Worm (Caenorhabditis elegans) whole organism, L1 larva: Measurements from ENCODE around the gene fis-1.

Source experiments
- C04F5.9 ChIP-seq: sonication (generic microtip); optimal IDR thresholded peaks from 2 replicates; lab custom pipeline; 2016; ENCODE audit warnings: missing genetic modification characterization, missing compliant biosample characterization
- aha-1 ChIP-seq: fragments of 150-350 bp; optimal IDR thresholded peaks from 2 replicates; lab custom pipeline; 2014; ENCODE audit warnings: missing biosample characterization, missing genetic modification characterization
- blmp-1 ChIP-seq: fragments of 150-350 bp; optimal IDR thresholded peaks from 2 replicates; lab custom pipeline; 2014; ENCODE audit warnings: missing biosample characterization, missing genetic modification characterization
- ceh-63 ChIP-seq: fragments of 200-800 bp; sonication (Bioruptor generic); optimal IDR thresholded peaks from 2 replicates; lab custom pipeline; 2018; ENCODE audit warnings: mild to moderate bottlenecking, missing genetic modification characterization, missing compliant biosample characterization
- ceh-82 ChIP-seq, 3 experiments: fragments of 150-350 bp in 1 of 3; sonication (generic microtip) in 2 of 3; optimal IDR thresholded peaks; 2 replicates each; lab custom pipeline; 2014 to 2017; ENCODE audit warnings: missing biosample characterization in 3 of 3, missing genetic modification characterization in 3 of 3
- ceh-90 ChIP-seq: sonication (generic microtip); optimal IDR thresholded peaks from 2 replicates; lab custom pipeline; 2016; ENCODE audit warnings: missing genetic modification characterization, missing compliant biosample characterization
- dpl-1 ChIP-seq, 3 experiments: fragments of 150-350 bp in 2 of 3; sonication (generic microtip) in 1 of 3; optimal IDR thresholded peaks; 2 replicates each; lab custom pipeline; 2014 to 2017; ENCODE audit warnings: missing biosample characterization in 3 of 3, missing genetic modification characterization in 3 of 3, missing genetic modification reagents in 3 of 3
- dsc-1 ChIP-seq: sonication (generic microtip); optimal IDR thresholded peaks from 2 replicates; lab custom pipeline; 2016; ENCODE audit warnings: mild to moderate bottlenecking, missing genetic modification characterization, missing compliant biosample characterization
- efl-1 ChIP-seq, 4 experiments: fragments of 150-350 bp; optimal IDR thresholded peaks in 3 of 4; peaks in 1 of 4; 1 replicate in 1 of 4; 2 replicates in 3 of 4; lab custom pipeline; 2014; ENCODE audit warnings: missing biosample characterization in 2 of 4, missing genetic modification characterization in 2 of 4, missing genetic modification reagents in 2 of 4
- egl-13 ChIP-seq: sonication (generic microtip); optimal IDR thresholded peaks from 2 replicates; lab custom pipeline; 2016; ENCODE audit warnings: missing genotype, missing genetic modification reagents, missing genetic modification characterization, missing compliant biosample characterization
- elt-2 ChIP-seq: sonication (generic microtip); optimal IDR thresholded peaks from 2 replicates; lab custom pipeline; 2016; ENCODE audit warnings: missing genetic modification characterization, mild to moderate bottlenecking, inconsistent platforms, missing compliant biosample characterization, missing genetic modification reagents
- elt-3 ChIP-seq, 6 experiments: fragments of 150-350 bp in 1 of 6; sonication (generic microtip); optimal IDR thresholded peaks; 2 replicates each; lab custom pipeline; 2017 to 2018; ENCODE audit warnings: missing biosample characterization in 6 of 6, missing genetic modification characterization in 6 of 6, inconsistent platforms in 1 of 6
- ets-5 ChIP-seq: fragments of 200-800 bp; sonication (Bioruptor generic); IDR thresholded peaks from 2 replicates; pipeline ENCODE4 v1.3.6; 2022; ENCODE audit warnings: missing genetic modification characterization, missing compliant biosample characterization
- fkh-8 ChIP-seq: sonication (generic microtip); optimal IDR thresholded peaks from 2 replicates; lab custom pipeline; 2016; ENCODE audit warnings: mild to moderate bottlenecking, missing genetic modification characterization, missing compliant biosample characterization
- grh-1 ChIP-seq: fragments of 200-800 bp; sonication (Bioruptor generic); IDR thresholded peaks from 2 replicates; pipeline ENCODE4 v1.3.6; 2022; ENCODE audit warnings: missing genetic modification reagents, missing genetic modification characterization, missing compliant biosample characterization
- hlh-17 ChIP-seq: fragments of 200-800 bp; sonication (Bioruptor generic); optimal IDR thresholded peaks from 2 replicates; lab custom pipeline; 2018; ENCODE audit warnings: missing genetic modification characterization, mild to moderate bottlenecking, missing compliant biosample characterization, moderate library complexity, borderline replicate concordance
- irx-1 ChIP-seq: sonication (generic microtip); optimal IDR thresholded peaks from 2 replicates; lab custom pipeline; 2016; ENCODE audit warnings: missing genetic modification characterization, missing compliant biosample characterization
- isw-1 ChIP-seq: fragments of 200-800 bp; sonication (Bioruptor generic); IDR thresholded peaks from 2 replicates; pipeline ENCODE4 v1.3.6; 2022; ENCODE audit warnings: missing genetic modification characterization, missing compliant biosample characterization
- lin-13 ChIP-seq: fragments of 150-350 bp; optimal IDR thresholded peaks from 2 replicates; lab custom pipeline; 2014; ENCODE audit warnings: missing biosample characterization, missing genetic modification reagents, missing genetic modification characterization
- lin-14 ChIP-seq: fragments of 200-800 bp; sonication (Bioruptor generic); optimal IDR thresholded peaks from 2 replicates; lab custom pipeline; 2018; ENCODE audit warnings: mild to moderate bottlenecking, missing genetic modification characterization, moderate library complexity, missing compliant biosample characterization
- lin-15B ChIP-seq: fragments of 150-350 bp; sonication (generic microtip); optimal IDR thresholded peaks from 3 replicates; lab custom pipeline; 2014; ENCODE audit warnings: missing biosample characterization, missing genetic modification characterization
- lin-39 ChIP-seq: fragments of 150-350 bp; optimal IDR thresholded peaks from 2 replicates; lab custom pipeline; 2014; ENCODE audit warnings: missing biosample characterization, missing genetic modification reagents, missing genetic modification characterization
- lsy-2 ChIP-seq, 2 experiments: fragments of 150-350 bp; optimal IDR thresholded peaks; 2 replicates each; lab custom pipeline; 2014; ENCODE audit warnings: missing biosample characterization in 2 of 2, missing genetic modification characterization in 2 of 2
- mdl-1 ChIP-seq, 2 experiments: fragments of 150-350 bp; optimal IDR thresholded peaks; 2 replicates each; lab custom pipeline; 2014 to 2017; ENCODE audit warnings: missing biosample characterization in 2 of 2, missing genetic modification characterization in 2 of 2, inconsistent platforms in 1 of 2
- mep-1 ChIP-seq: fragments of 150-350 bp; optimal IDR thresholded peaks from 2 replicates; lab custom pipeline; 2014; ENCODE audit warnings: missing biosample characterization, missing genetic modification characterization
- nhr-19 ChIP-seq: fragments of 200-800 bp; sonication (Bioruptor generic); conservative IDR thresholded peaks from 2 replicates; pipeline ENCODE4 v1.3.6; 2022; ENCODE audit warnings: missing genetic modification characterization, missing compliant biosample characterization
- nhr-28 ChIP-seq: fragments of 150-350 bp; optimal IDR thresholded peaks from 2 replicates; lab custom pipeline; 2014; ENCODE audit warnings: missing biosample characterization, missing genetic modification characterization
- nhr-47 ChIP-seq: sonication (generic microtip); optimal IDR thresholded peaks from 2 replicates; lab custom pipeline; 2016; ENCODE audit warnings: mild to moderate bottlenecking, missing genetic modification characterization, moderate library complexity, missing compliant biosample characterization
- nhr-71 ChIP-seq: sonication (generic microtip); optimal IDR thresholded peaks from 2 replicates; lab custom pipeline; 2016; ENCODE audit warnings: mild to moderate bottlenecking, missing genetic modification characterization, moderate library complexity, missing compliant biosample characterization
- nhr-77 ChIP-seq: fragments of 150-350 bp; optimal IDR thresholded peaks from 2 replicates; lab custom pipeline; 2014; ENCODE audit warnings: missing biosample characterization, missing genetic modification characterization
- nhr-84 ChIP-seq: sonication (generic microtip); optimal IDR thresholded peaks from 2 replicates; lab custom pipeline; 2017; ENCODE audit warnings: missing biosample characterization, missing genetic modification characterization
- nhr-90 ChIP-seq: sonication (generic microtip); optimal IDR thresholded peaks from 2 replicates; lab custom pipeline; 2016; ENCODE audit warnings: mild to moderate bottlenecking, missing genetic modification characterization, missing compliant biosample characterization; ENCODE audit not compliant: poor library complexity
- pag-3 ChIP-seq: sonication (generic microtip); optimal IDR thresholded peaks from 2 replicates; lab custom pipeline; 2017; ENCODE audit warnings: missing genetic modification characterization, mild to moderate bottlenecking, missing compliant biosample characterization, antibody characterized with exemption, borderline replicate concordance; ENCODE audit not compliant: insufficient read depth
- pax-3 ChIP-seq: fragments of 200-800 bp; sonication (Bioruptor generic); optimal IDR thresholded peaks from 2 replicates; lab custom pipeline; 2018; ENCODE audit warnings: mild to moderate bottlenecking, missing genetic modification characterization, moderate library complexity, missing compliant biosample characterization
- pqm-1 ChIP-seq: sonication (generic microtip); optimal IDR thresholded peaks from 3 replicates; lab custom pipeline; 2017; ENCODE audit warnings: missing biosample characterization, missing genetic modification characterization
- rnt-1 ChIP-seq: sonication (generic microtip); optimal IDR thresholded peaks from 2 replicates; lab custom pipeline; 2016; ENCODE audit warnings: mild to moderate bottlenecking, missing genetic modification characterization, moderate library complexity, missing compliant biosample characterization
- snpc-4 ChIP-seq: fragments of 150-350 bp; optimal IDR thresholded peaks from 2 replicates; lab custom pipeline; 2014; ENCODE audit warnings: missing biosample characterization, missing genetic modification characterization
- snu-23 ChIP-seq: sonication (generic microtip); optimal IDR thresholded peaks from 2 replicates; lab custom pipeline; 2016; ENCODE audit warnings: missing genetic modification characterization, missing compliant biosample characterization
- sox-4 ChIP-seq: sonication (generic microtip); optimal IDR thresholded peaks from 2 replicates; lab custom pipeline; 2016; ENCODE audit warnings: missing genetic modification characterization, missing compliant biosample characterization
- swsn-7 ChIP-seq: sonication (generic microtip); optimal IDR thresholded peaks from 2 replicates; lab custom pipeline; 2016; ENCODE audit warnings: missing genetic modification characterization, missing compliant biosample characterization
- tbx-2 ChIP-seq: sonication (generic microtip); optimal IDR thresholded peaks from 2 replicates; lab custom pipeline; 2016; ENCODE audit warnings: missing genetic modification characterization, missing compliant biosample characterization
- tlp-1 ChIP-seq: fragments of 150-350 bp; optimal IDR thresholded peaks from 2 replicates; lab custom pipeline; 2014; ENCODE audit warnings: missing biosample characterization, missing genetic modification characterization
- unc-30 ChIP-seq: sonication (generic microtip); optimal IDR thresholded peaks from 2 replicates; lab custom pipeline; 2017; ENCODE audit warnings: missing biosample characterization, missing genetic modification characterization
- unc-98 ChIP-seq: fragments of 200-800 bp; sonication (Bioruptor generic); IDR thresholded peaks from 2 replicates; pipeline ENCODE4 v1.3.6; 2022; ENCODE audit warnings: missing genetic modification characterization, missing compliant biosample characterization

The fis-1 gene

DNA sequence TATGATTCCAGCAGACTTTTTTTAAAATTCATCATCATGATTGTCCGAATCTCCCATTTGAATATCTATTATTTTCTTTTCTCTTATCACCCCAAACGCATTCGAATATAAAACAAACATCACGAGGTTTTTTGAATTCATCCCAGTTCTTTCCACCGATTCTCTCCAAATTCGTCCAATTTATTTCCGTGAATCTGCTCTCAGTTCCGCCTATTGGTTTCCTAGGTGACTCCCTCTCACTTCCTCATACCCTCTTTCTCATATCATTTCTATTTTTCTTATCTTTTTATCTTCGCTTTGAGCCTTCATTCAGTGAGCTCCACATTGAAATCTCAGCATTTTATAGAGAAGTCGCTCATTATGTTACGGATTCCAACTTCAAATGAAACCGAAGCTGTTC is 24.1 kb downstream of the fis-1 start, which contains the start of gene T13C2.7:
Gene T13C2.7, plus strand, starts transcription at position 301 of the 400 bp plus-strand sequence.
- TF ChIP-seq fkh-8 (tag; lab: Kevin White, UChicago) (peak; percentile 76), nhr-71 (tag; lab: Kevin White, UChicago) (peak; percentile 14), efl-1 (optimal IDR thresholded peaks at IDR 0.05; lab: Kevin White, UChicago) (no peak), efl-1 (GFP tag; optimal IDR thresholded peaks at IDR 0.05 in 1 of 2; lab: Kevin White, UChicago) (peak in 1 of 2 experiments; percentile 24), unc-98 (GFP tag; lab: Robert Waterston, UW) (no peak), aha-1 (tag; lab: Kevin White, UChicago) (no peak)
- TF ChIP-seq, all 84 proteins: peak for 3

DNA sequence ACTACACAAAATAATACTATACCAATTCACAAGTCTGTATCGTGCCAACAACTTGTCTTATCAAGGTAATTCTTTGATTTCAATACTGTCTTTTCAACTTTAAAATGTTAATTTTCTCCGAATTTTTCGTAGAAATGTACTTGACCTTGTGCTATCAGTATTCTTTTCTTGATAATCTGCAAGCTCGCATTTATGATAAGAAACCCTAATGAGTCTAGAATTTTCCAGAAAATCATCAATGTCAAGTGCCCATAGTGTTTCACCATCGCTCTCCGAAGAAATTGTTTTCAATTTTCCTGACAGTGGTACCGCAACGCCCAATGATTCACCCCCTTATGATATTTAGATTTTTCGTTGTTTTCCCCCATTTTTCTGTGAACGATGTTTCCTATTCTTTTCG is 26.3 kb downstream of the fis-1 start:
- TF ChIP-seq pqm-1 (tag; lab: Kevin White, UChicago) (peak; percentile 64), lin-13 (GFP tag; lab: Kevin White, UChicago) (no peak), lsy-2 (tag; optimal IDR thresholded peaks at IDR 0.05; lab: Kevin White, UChicago) (no peak), dsc-1 (tag; lab: Kevin White, UChicago) (no peak), elt-2 (tag; lab: Kevin White, UChicago) (peak; percentile 81), pag-3 (tag; lab: Kevin White, UChicago) (no peak), nhr-19 (GFP tag; lab: Robert Waterston, UW) (no peak), nhr-84 (no peak), blmp-1 (tag; lab: Kevin White, UChicago) (no peak)

DNA sequence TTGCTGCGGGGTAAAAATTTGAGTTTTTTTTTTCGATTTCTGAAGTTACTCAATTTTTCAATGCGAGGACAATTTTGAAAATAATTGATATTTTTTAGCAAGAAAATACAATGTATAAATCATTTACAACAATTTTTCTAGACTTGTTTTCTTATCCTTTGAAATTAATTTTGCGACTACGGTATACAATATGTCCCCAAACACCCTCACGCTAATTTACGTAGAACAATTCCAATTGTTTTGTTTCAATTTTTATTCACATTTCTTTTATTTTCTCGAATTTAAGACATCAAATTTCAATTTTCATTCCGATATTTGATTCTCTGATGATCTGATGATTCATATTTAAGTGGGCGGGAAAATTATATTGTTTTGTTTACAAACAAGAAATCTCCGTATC is 27.0 kb downstream of the fis-1 start:
- no peak for TF ChIP-seq nhr-84
- no peak for TF ChIP-seq dpl-1 (GFP tag; optimal IDR thresholded peaks at IDR 0.05; lab: Kevin White, UChicago)

DNA sequence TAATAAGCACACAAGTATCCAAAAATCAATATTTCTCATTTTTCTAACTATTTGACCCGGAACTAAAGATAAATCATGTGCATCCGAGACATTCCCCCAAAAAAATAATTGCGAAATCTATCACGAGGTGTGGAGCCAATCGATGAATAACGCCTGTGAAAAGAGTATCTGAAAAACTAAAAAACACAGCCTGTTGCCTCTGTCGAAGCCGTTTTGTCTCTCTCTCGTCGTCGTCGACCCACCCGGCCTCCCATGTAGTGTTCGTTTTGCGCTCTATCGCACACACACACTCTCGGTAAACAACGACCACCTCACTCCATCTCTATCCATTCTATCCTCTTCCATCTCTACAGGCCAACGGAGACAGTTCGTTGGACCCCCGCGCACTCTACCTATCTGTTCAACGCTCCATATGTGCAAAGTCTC is 27.8 kb downstream of the fis-1 start:
- TF ChIP-seq tlp-1 (tag; lab: Kevin White, UChicago) (no peak), nhr-71 (tag; lab: Kevin White, UChicago) (peak; percentile 75), nhr-28 (tag; lab: Kevin White, UChicago) (no peak), ceh-63 (GFP tag; lab: Kevin White, UChicago) (no peak), elt-3 (tag; optimal IDR thresholded peaks at IDR 0.05; lab: Kevin White, UChicago) (peak in 1 of 6 experiments; percentile 8), rnt-1 (tag; lab: Kevin White, UChicago) (peak; percentile 55), nhr-90 (tag; lab: Kevin White, UChicago) (no peak), lin-14 (GFP tag; lab: Kevin White, UChicago) (peak; percentile 87), elt-2 (tag; lab: Kevin White, UChicago) (no peak), nhr-47 (tag; lab: Kevin White, UChicago) (peak; percentile 65), dpl-1 (GFP tag; optimal IDR thresholded peaks at IDR 0.05; lab: Kevin White, UChicago) (peak; percentile 1 to 44 (median 30)), isw-1 (GFP tag; lab: Robert Waterston, UW) (peak; percentile 52), lin-39 (tag; lab: Kevin White, UChicago) (peak; percentile 15), sox-4 (tag; lab: Kevin White, UChicago) (no peak), grh-1 (GFP tag; lab: Robert Waterston, UW) (no peak), efl-1 (optimal IDR thresholded peaks at IDR 0.05; lab: Kevin White, UChicago) (peak; percentile 31 to 43), efl-1 (GFP tag; optimal IDR thresholded peaks at IDR 0.05 in 1 of 2; lab: Kevin White, UChicago) (peak; percentile 42 to 90), pax-3 (tag; lab: Kevin White, UChicago) (peak; percentile 70), nhr-84 (no peak), irx-1 (tag; lab: Kevin White, UChicago) (peak; percentile 16), mdl-1 (tag; optimal IDR thresholded peaks at IDR 0.05; lab: Kevin White, UChicago) (peak in 1 of 2 experiments; percentile 17), snu-23 (GFP tag; lab: Kevin White, UChicago) (peak; percentile 58), egl-13 (tag; lab: Kevin White, UChicago) (peak; percentile 56), nhr-77 (tag; lab: Kevin White, UChicago) (no peak), ceh-82 (tag; optimal IDR thresholded peaks at IDR 0.05; lab: Kevin White, UChicago) (peak in 1 of 3 experiments; percentile 61), C04F5.9 (tag; lab: Kevin White, UChicago) (no peak), pqm-1 (tag; lab: Kevin White, UChicago) (no peak), lsy-2 (tag; optimal IDR thresholded peaks at IDR 0.05; lab: Kevin White, UChicago) (peak; percentile 49 to 75), swsn-7 (tag; lab: Kevin White, UChicago) (peak; percentile 37), hlh-17 (GFP tag; lab: Kevin White, UChicago) (no peak), ets-5 (no peak), lin-15B (tag; lab: Kevin White, UChicago) (peak; percentile 48), blmp-1 (tag; lab: Kevin White, UChicago) (no peak), mep-1 (tag; lab: Kevin White, UChicago) (peak; percentile 50), ceh-90 (no peak), snpc-4 (peak; percentile 40), tbx-2 (peak; percentile 15), unc-30 (no peak)
